Fruit fly (Drosophila melanogaster) Kc167 (cell line): ENCODE results near the gene Tim17b2.

Experiments used
- Myc ChIP-seq: fragments of >200 bp; optimal IDR thresholded peaks from 2 replicates; lab custom pipeline; 2017; ENCODE audit warnings: missing external identifiers
- h ChIP-seq: fragments of >200 bp; optimal IDR thresholded peaks from 3 replicates; lab custom pipeline; 2018; ENCODE audit warnings: missing external identifiers
- insv ChIP-seq: fragments of >200 bp; optimal IDR thresholded peaks from 3 replicates; lab custom pipeline; 2018; ENCODE audit warnings: missing external identifiers
- psq ChIP-seq: fragments of >200 bp; optimal IDR thresholded peaks from 2 replicates; lab custom pipeline; 2017; ENCODE audit warnings: missing external identifiers

DNA sequence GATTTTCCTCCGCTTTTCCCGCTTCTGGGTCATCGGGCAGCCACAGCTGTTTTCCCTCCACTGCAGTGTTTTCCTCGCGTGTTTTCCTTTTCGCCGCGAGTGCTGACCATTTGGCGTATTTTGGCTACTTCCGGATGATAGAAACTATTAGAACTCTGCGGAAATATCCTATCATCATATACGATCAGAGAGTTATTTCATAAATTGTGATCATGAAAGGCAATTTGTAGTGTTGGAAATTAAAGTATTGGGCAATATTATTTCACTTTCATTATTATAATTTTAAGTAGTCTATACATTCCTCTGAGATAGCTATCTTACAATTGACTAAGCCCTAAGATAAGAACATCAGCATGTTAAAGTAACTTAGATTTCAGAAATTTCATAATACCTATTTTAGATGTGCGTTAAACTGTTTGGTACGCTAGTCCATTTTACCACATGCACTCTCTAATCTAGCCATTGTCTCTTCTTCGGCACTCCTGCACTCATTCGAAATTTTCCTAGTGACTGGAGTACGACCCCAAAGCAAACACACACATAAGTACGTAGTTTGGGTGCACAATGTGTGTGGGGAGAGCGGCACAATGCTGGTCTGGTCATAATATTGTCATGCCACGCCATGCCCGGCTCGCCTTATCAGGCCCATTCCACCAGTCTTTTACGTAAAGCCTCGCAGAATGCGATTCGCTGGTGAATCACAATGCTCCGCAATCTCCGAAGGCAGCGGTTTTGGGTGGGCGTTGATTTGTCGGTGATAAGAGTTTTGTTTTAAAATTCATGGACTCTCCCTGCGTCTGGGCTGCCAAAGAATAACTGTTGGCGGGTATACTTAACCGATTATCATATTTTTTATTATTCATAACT lies 15.4 kb downstream of the Tim17b2 start:
- TF ChIP-seq insv (lab: Kevin White, UChicago) = no peak
- no peak for TF ChIP-seq h (lab: Kevin White, UChicago)
- no peak for TF ChIP-seq Myc (lab: Kevin White, UChicago)
- no peak for TF ChIP-seq psq (lab: Kevin White, UChicago)
